Worm (Caenorhabditis elegans): ENCODE data around the gene rcs-1.

Gene rcs-1

ce11 chrX:8828365-8828764 lies at the start of gene rcs-1:
rcs-1 (minus strand) TSS chrX:8828540.
- TF ChIP-seq dao-5 (tag; optimal IDR thresholded peaks at IDR 0.05) (no peak), W03F9.2 (tag; optimal IDR thresholded peaks at IDR 0.05) (no peak)

ce11 chrX:8877162-8877561 lies 48.8 kb upstream of the rcs-1 start:
- TF ChIP-seq dao-5 (tag; optimal IDR thresholded peaks at IDR 0.05) (no peak), him-1 (tag; optimal IDR thresholded peaks at IDR 0.05) (no peak), W03F9.2 (tag; optimal IDR thresholded peaks at IDR 0.05) (no peak)

- no peak for TF ChIP-seq W03F9.2 (tag; optimal IDR thresholded peaks at IDR 0.05)
- TF ChIP-seq him-1 (tag; optimal IDR thresholded peaks at IDR 0.05) = no peak
- no peak for TF ChIP-seq dao-5 (tag; optimal IDR thresholded peaks at IDR 0.05)
Measured at ce11 chrX:8875867-8876266, 47.5 kb upstream of the rcs-1 start.

- TF ChIP-seq W03F9.2 (tag; optimal IDR thresholded peaks at IDR 0.05) (no peak), dao-5 (tag; optimal IDR thresholded peaks at IDR 0.05) (no peak), him-1 (tag; optimal IDR thresholded peaks at IDR 0.05) (no peak)
Measured at ce11 chrX:8874748-8875147, 46.4 kb upstream of the rcs-1 start, which contains the start of gene C06E2.1. C06E2.1 (minus strand) TSS chrX:8874848.

- no peak for TF ChIP-seq W03F9.2 (tag; optimal IDR thresholded peaks at IDR 0.05)
- TF ChIP-seq him-1 (tag; optimal IDR thresholded peaks at IDR 0.05) = no peak
- TF ChIP-seq dao-5 (tag; optimal IDR thresholded peaks at IDR 0.05) = no peak
Measured at ce11 chrX:8869112-8869675, 40.9 kb upstream of the rcs-1 start, which contains the start of the genes ubc-22 and ubc-21. ubc-22 (minus strand) TSS chrX:8869162. ubc-21 (plus strand) TSS chrX:8869625.

ce11 chrX:8866563-8866962 lies 38.2 kb upstream of the rcs-1 start, which contains the start of gene ins-9:
ins-9 (minus strand) TSS chrX:8866663.
- TF ChIP-seq dao-5 (tag; optimal IDR thresholded peaks at IDR 0.05) (no peak), W03F9.2 (tag; optimal IDR thresholded peaks at IDR 0.05) (no peak), him-1 (tag; optimal IDR thresholded peaks at IDR 0.05) (no peak)

- TF ChIP-seq him-1 (tag; optimal IDR thresholded peaks at IDR 0.05) (no peak), dao-5 (tag; optimal IDR thresholded peaks at IDR 0.05) (no peak), W03F9.2 (tag; optimal IDR thresholded peaks at IDR 0.05) (no peak)
Measured at ce11 chrX:8860958-8861357, 32.6 kb upstream of the rcs-1 start, which contains the start of gene C06E2.9. C06E2.9 (plus strand) TSS chrX:8861258.

- TF ChIP-seq W03F9.2 (tag; optimal IDR thresholded peaks at IDR 0.05) (no peak), him-1 (tag; optimal IDR thresholded peaks at IDR 0.05) (no peak), dao-5 (tag; optimal IDR thresholded peaks at IDR 0.05) (no peak)
Measured at ce11 chrX:8859538-8859937, 31.2 kb upstream of the rcs-1 start.

- TF ChIP-seq dao-5 (tag; optimal IDR thresholded peaks at IDR 0.05) (no peak), him-1 (tag; optimal IDR thresholded peaks at IDR 0.05) (no peak)
Measured at ce11 chrX:8857904-8858612, 29.7 kb upstream of the rcs-1 start, which contains the start of gene C06E2.5. C06E2.5 (minus strand) TSS chrX:8857954.

- no peak for TF ChIP-seq dao-5 (tag; optimal IDR thresholded peaks at IDR 0.05)
- no peak for TF ChIP-seq him-1 (tag; optimal IDR thresholded peaks at IDR 0.05)
- TF ChIP-seq W03F9.2 (tag; optimal IDR thresholded peaks at IDR 0.05) = no peak
Measured at ce11 chrX:8854409-8854808, 26.1 kb upstream of the rcs-1 start.

ce11 chrX:8853524-8853923 lies 25.2 kb upstream of the rcs-1 start, which contains the start of gene sprp-4:
sprp-4 (minus strand) TSS chrX:8853624.
- no peak for TF ChIP-seq dao-5 (tag; optimal IDR thresholded peaks at IDR 0.05)

ce11 chrX:8846447-8847237 lies 18.3 kb upstream of the rcs-1 start, which contains the start of gene C28G1.10:
C28G1.10 (plus strand) TSS chrX:8847122.
- TF ChIP-seq him-1 (tag; optimal IDR thresholded peaks at IDR 0.05) (no peak), W03F9.2 (tag; optimal IDR thresholded peaks at IDR 0.05) (no peak), dao-5 (tag; optimal IDR thresholded peaks at IDR 0.05) (no peak)

ce11 chrX:8843988-8844387 lies 15.6 kb upstream of the rcs-1 start, which contains the start of gene ubc-23:
ubc-23 (plus strand) TSS chrX:8844288.
- TF ChIP-seq dao-5 (tag; optimal IDR thresholded peaks at IDR 0.05) (no peak), him-1 (tag; optimal IDR thresholded peaks at IDR 0.05) (no peak), W03F9.2 (tag; optimal IDR thresholded peaks at IDR 0.05) (no peak)

- TF ChIP-seq dao-5 (tag; optimal IDR thresholded peaks at IDR 0.05) = peak; percentile 49
- TF ChIP-seq him-1 (tag; optimal IDR thresholded peaks at IDR 0.05) = no peak
Measured at ce11 chrX:8838176-8838575, 9.8 kb upstream of the rcs-1 start.

Data from whole organism, L4/young adult.